Worm (Caenorhabditis elegans) whole organism, late embryonic: ENCODE results near the gene sodh-2.

Source experiments
- C38D4.7 ChIP-seq: fragments of 200-800 bp; sonication (Bioruptor generic); optimal IDR thresholded peaks from 2 replicates; lab custom pipeline; 2018; ENCODE audit warnings: mild to moderate bottlenecking, missing genetic modification characterization, moderate library complexity, missing compliant biosample characterization
- F13H6.1 ChIP-seq: sonication (generic microtip); optimal IDR thresholded peaks from 2 replicates; lab custom pipeline; 2016; ENCODE audit warnings: missing genetic modification characterization, missing compliant biosample characterization
- K02D7.2 ChIP-seq: sonication (generic microtip); optimal IDR thresholded peaks from 2 replicates; lab custom pipeline; 2017; ENCODE audit warnings: mild to moderate bottlenecking, missing genetic modification characterization, missing compliant biosample characterization
- Y22D7AL.16 ChIP-seq: sonication (generic microtip); optimal IDR thresholded peaks from 2 replicates; lab custom pipeline; 2016; ENCODE audit warnings: missing genetic modification characterization, missing compliant biosample characterization
- ama-1 ChIP-seq: fragments of 150-350 bp; optimal IDR thresholded peaks from 2 replicates; lab custom pipeline; 2014
- ceh-14 ChIP-seq: sonication (generic microtip); optimal IDR thresholded peaks from 2 replicates; lab custom pipeline; 2016; ENCODE audit warnings: missing genotype, missing genetic modification characterization, missing compliant biosample characterization
- ceh-18 ChIP-seq: sonication (generic microtip); optimal IDR thresholded peaks from 2 replicates; lab custom pipeline; 2016; ENCODE audit warnings: missing genetic modification characterization, missing compliant biosample characterization
- ceh-2 ChIP-seq: sonication (generic microtip); optimal IDR thresholded peaks from 2 replicates; lab custom pipeline; 2016; ENCODE audit warnings: missing genotype, missing genetic modification characterization, missing compliant biosample characterization
- ceh-22 ChIP-seq: sonication (generic microtip); optimal IDR thresholded peaks from 2 replicates; lab custom pipeline; 2017; ENCODE audit warnings: missing biosample characterization, missing genetic modification characterization
- ceh-31 ChIP-seq: sonication (generic microtip); optimal IDR thresholded peaks from 2 replicates; lab custom pipeline; 2016; ENCODE audit warnings: missing genetic modification characterization, missing compliant biosample characterization
- ceh-34 ChIP-seq: sonication (generic microtip); optimal IDR thresholded peaks from 2 replicates; lab custom pipeline; 2016; ENCODE audit warnings: mild to moderate bottlenecking, missing genetic modification characterization, missing compliant biosample characterization
- ceh-45 ChIP-seq: fragments of 200-800 bp; sonication (Bioruptor generic); IDR thresholded peaks from 2 replicates; pipeline ENCODE4 v1.3.6; 2022; ENCODE audit warnings: missing genetic modification reagents, missing genetic modification characterization, missing compliant biosample characterization
- dve-1 ChIP-seq: sonication (generic microtip); optimal IDR thresholded peaks from 2 replicates; lab custom pipeline; 2017; ENCODE audit warnings: antibody characterized with exemption, mild to moderate bottlenecking, missing genetic modification characterization, missing compliant biosample characterization
- eyg-1 ChIP-seq: sonication (generic microtip); optimal IDR thresholded peaks from 2 replicates; lab custom pipeline; 2016; ENCODE audit warnings: missing genotype, missing genetic modification characterization, missing compliant biosample characterization
- fax-1 ChIP-seq: sonication (generic microtip); optimal IDR thresholded peaks from 2 replicates; lab custom pipeline; 2016; ENCODE audit warnings: missing genotype, missing genetic modification characterization, missing compliant biosample characterization
- fkh-6 ChIP-seq: sonication (generic microtip); optimal IDR thresholded peaks from 2 replicates; lab custom pipeline; 2016; ENCODE audit warnings: missing genetic modification characterization, missing compliant biosample characterization
- gmeb-2 ChIP-seq: sonication (generic microtip); optimal IDR thresholded peaks from 2 replicates; lab custom pipeline; 2016; ENCODE audit warnings: missing genetic modification characterization, inconsistent platforms, missing compliant biosample characterization
- hlh-30 ChIP-seq: sonication (generic microtip); optimal IDR thresholded peaks from 2 replicates; lab custom pipeline; 2017; ENCODE audit warnings: antibody characterized with exemption, missing genetic modification characterization, missing compliant biosample characterization; ENCODE audit not compliant: insufficient read depth
- hlh-8 ChIP-seq: sonication (generic microtip); optimal IDR thresholded peaks from 2 replicates; lab custom pipeline; 2016; ENCODE audit warnings: missing genotype, missing genetic modification characterization, missing compliant biosample characterization
- madf-2 ChIP-seq: sonication (generic microtip); optimal IDR thresholded peaks from 2 replicates; lab custom pipeline; 2017; ENCODE audit warnings: missing genetic modification characterization, missing compliant biosample characterization
- mec-3 ChIP-seq: sonication (generic microtip); optimal IDR thresholded peaks from 2 replicates; lab custom pipeline; 2016; ENCODE audit warnings: borderline replicate concordance, missing genetic modification characterization, missing compliant biosample characterization
- nfya-1 ChIP-seq: sonication (generic microtip); optimal IDR thresholded peaks from 2 replicates; lab custom pipeline; 2017; ENCODE audit warnings: missing genetic modification characterization, mild to moderate bottlenecking, missing compliant biosample characterization, antibody characterized with exemption, moderate library complexity
- nhr-232 ChIP-seq: sonication (generic microtip); optimal IDR thresholded peaks from 2 replicates; lab custom pipeline; 2016; ENCODE audit warnings: missing genetic modification characterization, missing compliant biosample characterization
- npax-4 ChIP-seq: sonication (generic microtip); optimal IDR thresholded peaks from 2 replicates; lab custom pipeline; 2016; ENCODE audit warnings: missing genetic modification characterization, missing compliant biosample characterization
- odd-2 ChIP-seq: sonication (generic microtip); optimal IDR thresholded peaks from 2 replicates; lab custom pipeline; 2017; ENCODE audit warnings: antibody characterized with exemption, mild to moderate bottlenecking, missing genetic modification characterization, missing compliant biosample characterization
- pag-3 ChIP-seq: sonication (generic microtip); optimal IDR thresholded peaks from 2 replicates; lab custom pipeline; 2016; ENCODE audit warnings: missing compliant biosample characterization, missing genetic modification characterization, borderline replicate concordance
- pat-9 ChIP-seq: fragments of 200-800 bp; sonication (Bioruptor generic); optimal IDR thresholded peaks from 2 replicates; lab custom pipeline; 2018; ENCODE audit warnings: mild to moderate bottlenecking, missing genetic modification characterization, moderate library complexity, missing compliant biosample characterization
- pqm-1 ChIP-seq: sonication (generic microtip); optimal IDR thresholded peaks from 2 replicates; lab custom pipeline; 2016; ENCODE audit warnings: missing genetic modification characterization, missing compliant biosample characterization
- pros-1 ChIP-seq: fragments of 150-350 bp; optimal IDR thresholded peaks from 2 replicates; lab custom pipeline; 2014; ENCODE audit warnings: missing biosample characterization, missing genetic modification reagents, missing genetic modification characterization
- ref-2 ChIP-seq: sonication (generic microtip); optimal IDR thresholded peaks from 2 replicates; lab custom pipeline; 2016; ENCODE audit warnings: missing genetic modification characterization, missing compliant biosample characterization
- rnt-1 ChIP-seq: sonication (generic microtip); optimal IDR thresholded peaks from 2 replicates; lab custom pipeline; 2016; ENCODE audit warnings: missing genetic modification characterization, missing compliant biosample characterization
- sdc-2 ChIP-seq: sonication (generic microtip); optimal IDR thresholded peaks from 2 replicates; lab custom pipeline; 2016; ENCODE audit warnings: missing genotype, missing genetic modification characterization, missing compliant biosample characterization
- syd-9 ChIP-seq: sonication (generic microtip); optimal IDR thresholded peaks from 2 replicates; lab custom pipeline; 2016; ENCODE audit warnings: mild to moderate bottlenecking, missing genetic modification characterization, moderate library complexity, missing compliant biosample characterization
- tbx-2 ChIP-seq: sonication (generic microtip); optimal IDR thresholded peaks from 2 replicates; lab custom pipeline; 2016; ENCODE audit warnings: missing genetic modification characterization, missing compliant biosample characterization
- ttx-3 ChIP-seq: sonication (generic microtip); optimal IDR thresholded peaks from 2 replicates; lab custom pipeline; 2016; ENCODE audit warnings: missing genetic modification reagents, missing genetic modification characterization, missing compliant biosample characterization
- unc-3 ChIP-seq, 2 experiments: fragments of 200-800 bp in 1 of 2; sonication (Bioruptor generic) in 1 of 2; sonication (generic microtip) in 1 of 2; conservative IDR thresholded peaks in 1 of 2; optimal IDR thresholded peaks in 1 of 2; 2 replicates each; pipeline versions ENCODE4 v1.3.6 to Lab custom; 2016 to 2022; ENCODE audit warnings: missing compliant biosample characterization in 2 of 2, missing genetic modification characterization in 2 of 2, missing genetic modification reagents in 1 of 2
- unc-42 ChIP-seq: sonication (generic microtip); optimal IDR thresholded peaks from 2 replicates; lab custom pipeline; 2016; ENCODE audit warnings: missing genotype, missing genetic modification characterization, missing compliant biosample characterization
- unc-55 ChIP-seq: sonication (generic microtip); optimal IDR thresholded peaks from 2 replicates; lab custom pipeline; 2017; ENCODE audit warnings: missing biosample characterization, missing genetic modification reagents, missing genetic modification characterization
- ztf-16 ChIP-seq: sonication (generic microtip); optimal IDR thresholded peaks from 2 replicates; lab custom pipeline; 2017; ENCODE audit warnings: missing genetic modification characterization, missing compliant biosample characterization

Gene sodh-2

ce11 chrV:11845492-11845891 is 45.6 kb downstream of the sodh-2 start, which contains the start of gene hmp-1:
hmp-1 (plus strand) TSS chrV:11845871.
- no peak for TF ChIP-seq K02D7.2
- TF ChIP-seq gmeb-2 (tag; lab: Kevin White, UChicago) = no peak
- no peak for TF ChIP-seq npax-4 (tag; lab: Kevin White, UChicago)
- TF ChIP-seq hlh-8 (tag; lab: Kevin White, UChicago) = no peak
- TF ChIP-seq mec-3 (tag; lab: Kevin White, UChicago) = no peak
- no peak for TF ChIP-seq ceh-45 (GFP tag; lab: Robert Waterston, UW)
- TF ChIP-seq ceh-18 (tag; lab: Kevin White, UChicago) = no peak
- no peak for TF ChIP-seq sdc-2 (tag; lab: Kevin White, UChicago)
- no peak for TF ChIP-seq tbx-2
- TF ChIP-seq C38D4.7 (GFP tag; lab: Kevin White, UChicago) = no peak
- TF ChIP-seq F13H6.1 (tag; lab: Kevin White, UChicago) = no peak
- no peak for TF ChIP-seq ref-2 (tag; lab: Kevin White, UChicago)
- TF ChIP-seq Y22D7AL.16 = no peak
- no peak for TF ChIP-seq ceh-22 (tag; lab: Kevin White, UChicago)

- TF ChIP-seq pqm-1 (tag; lab: Kevin White, UChicago) (peak; percentile 5), rnt-1 (tag; lab: Kevin White, UChicago) (peak; percentile 13), nhr-232 (peak; percentile 13), fax-1 (no peak), tbx-2 (peak; percentile 66), dve-1 (tag; lab: Kevin White, UChicago) (peak; percentile 30), nfya-1 (tag; lab: Kevin White, UChicago) (peak; percentile 41), pros-1 (tag; lab: Kevin White, UChicago) (no peak), ceh-14 (tag; lab: Kevin White, UChicago) (peak; percentile 31), unc-42 (peak; percentile 90), unc-3 (GFP tag; conservative IDR thresholded peaks at IDR 0.05; lab: Robert Waterston, UW) (no peak), unc-3 (tag; optimal IDR thresholded peaks at IDR 0.05; lab: Kevin White, UChicago) (peak; percentile 3), unc-55 (GFP tag; lab: Kevin White, UChicago) (peak; percentile 42), syd-9 (tag; lab: Kevin White, UChicago) (peak; percentile 64), eyg-1 (tag; lab: Kevin White, UChicago) (peak; percentile 40), ref-2 (tag; lab: Kevin White, UChicago) (peak; percentile 76), pat-9 (tag; lab: Kevin White, UChicago) (no peak), ttx-3 (tag; lab: Kevin White, UChicago) (no peak), hlh-8 (tag; lab: Kevin White, UChicago) (no peak), pag-3 (tag; lab: Kevin White, UChicago) (no peak), ztf-16 (tag; lab: Kevin White, UChicago) (peak; percentile 59), ceh-18 (tag; lab: Kevin White, UChicago) (peak; percentile 31), ceh-31 (tag; lab: Kevin White, UChicago) (peak; percentile 54), hlh-30 (tag; lab: Kevin White, UChicago) (no peak), ceh-34 (tag; lab: Kevin White, UChicago) (peak; percentile 58), fkh-6 (tag; lab: Kevin White, UChicago) (peak; percentile 60), ama-1 (lab: Kevin White, UChicago) (no peak), sdc-2 (tag; lab: Kevin White, UChicago) (peak; percentile 45), ceh-2 (tag; lab: Kevin White, UChicago) (peak; percentile 65), odd-2 (tag; lab: Kevin White, UChicago) (no peak), madf-2 (tag; lab: Kevin White, UChicago) (no peak)
Observed at ce11 chrV:11844828-11845227, 46.2 kb downstream of the sodh-2 start.
